Worm (Caenorhabditis elegans) whole organism, L2 larva: ENCODE data around the gene acox-3.

ENCODE experiments used
- F13H6.1 ChIP-seq: sonication (generic microtip); optimal IDR thresholded peaks from 2 replicates; lab custom pipeline; 2016; ENCODE audit warnings: missing genetic modification characterization, missing compliant biosample characterization
- R02D3.7 ChIP-seq: fragments of 150-350 bp; optimal IDR thresholded peaks from 2 replicates; lab custom pipeline; 2014; ENCODE audit warnings: missing biosample characterization, missing genetic modification characterization
- Y55F3AM.14 ChIP-seq: fragments of 200-800 bp; sonication (Bioruptor generic); optimal IDR thresholded peaks from 2 replicates; lab custom pipeline; 2018; ENCODE audit warnings: mild to moderate bottlenecking, missing genetic modification characterization, missing compliant biosample characterization
- ZK546.5 ChIP-seq: sonication (generic microtip); optimal IDR thresholded peaks from 2 replicates; lab custom pipeline; 2017; ENCODE audit warnings: missing biosample characterization, missing genetic modification characterization
- alr-1 ChIP-seq: fragments of 150-350 bp; optimal IDR thresholded peaks from 2 replicates; lab custom pipeline; 2014; ENCODE audit warnings: missing biosample characterization, missing genetic modification characterization
- aly-2 ChIP-seq: fragments of 150-350 bp; optimal IDR thresholded peaks from 2 replicates; lab custom pipeline; 2014; ENCODE audit warnings: missing biosample characterization, missing genetic modification characterization
- ama-1 ChIP-seq: fragments of 150-350 bp; optimal IDR thresholded peaks from 2 replicates; lab custom pipeline; 2018; ENCODE audit warnings: inconsistent platforms
- blmp-1 ChIP-seq: sonication (generic microtip); optimal IDR thresholded peaks from 2 replicates; lab custom pipeline; 2017; ENCODE audit warnings: missing genetic modification characterization, mild to moderate bottlenecking, missing compliant biosample characterization, antibody characterized with exemption, moderate library complexity; ENCODE audit not compliant: insufficient read depth
- ceh-82 ChIP-seq: fragments of 150-350 bp; optimal IDR thresholded peaks from 2 replicates; lab custom pipeline; 2014; ENCODE audit warnings: missing biosample characterization, missing genetic modification characterization
- crh-2 ChIP-seq: sonication (generic microtip); optimal IDR thresholded peaks from 2 replicates; lab custom pipeline; 2017; ENCODE audit warnings: missing biosample characterization, missing genetic modification characterization
- dmd-4 ChIP-seq: sonication (generic microtip); optimal IDR thresholded peaks from 2 replicates; lab custom pipeline; 2017; ENCODE audit warnings: missing biosample characterization, missing genetic modification characterization
- egl-27 ChIP-seq: sonication (generic microtip); optimal IDR thresholded peaks from 3 replicates; lab custom pipeline; 2017; ENCODE audit warnings: missing biosample characterization, missing genetic modification reagents, missing genetic modification characterization
- elt-1 ChIP-seq: fragments of 150-350 bp; optimal IDR thresholded peaks from 2 replicates; lab custom pipeline; 2014; ENCODE audit warnings: missing biosample characterization, missing genetic modification characterization
- elt-3 ChIP-seq: sonication (generic microtip); optimal IDR thresholded peaks from 2 replicates; lab custom pipeline; 2017; ENCODE audit warnings: missing biosample characterization, missing genetic modification characterization
- fos-1 ChIP-seq: fragments of 150-350 bp; optimal IDR thresholded peaks from 2 replicates; lab custom pipeline; 2014; ENCODE audit warnings: missing biosample characterization, missing genetic modification characterization
- lin-11 ChIP-seq: fragments of 150-350 bp; sonication (generic microtip); optimal IDR thresholded peaks from 2 replicates; lab custom pipeline; 2014; ENCODE audit warnings: missing biosample characterization, missing genetic modification characterization, inconsistent platforms, mixed read lengths
- lin-39 ChIP-seq: fragments of 150-350 bp; optimal IDR thresholded peaks from 2 replicates; lab custom pipeline; 2014; ENCODE audit warnings: missing biosample characterization, missing genetic modification reagents, missing genetic modification characterization
- lsy-2 ChIP-seq, 2 experiments: fragments of 150-350 bp in 1 of 2; sonication (generic microtip) in 1 of 2; optimal IDR thresholded peaks; 2 replicates each; lab custom pipeline; 2014 to 2017; ENCODE audit warnings: missing biosample characterization in 2 of 2, missing genetic modification characterization in 2 of 2
- mab-5 ChIP-seq: fragments of 150-350 bp; optimal IDR thresholded peaks from 2 replicates; lab custom pipeline; 2014; ENCODE audit warnings: missing biosample characterization, missing genetic modification characterization
- mbf-1 ChIP-seq: sonication (generic microtip); optimal IDR thresholded peaks from 2 replicates; lab custom pipeline; 2017; ENCODE audit warnings: missing biosample characterization, missing genetic modification characterization
- mdl-1 ChIP-seq, 2 experiments: fragments of 150-350 bp in 1 of 2; sonication (generic microtip) in 1 of 2; optimal IDR thresholded peaks; 2 replicates each; lab custom pipeline; 2017; ENCODE audit warnings: missing biosample characterization in 2 of 2, missing genetic modification characterization in 2 of 2
- nhr-10 ChIP-seq: sonication (generic microtip); optimal IDR thresholded peaks from 2 replicates; lab custom pipeline; 2017; ENCODE audit warnings: missing biosample characterization, missing genetic modification characterization
- nhr-11 ChIP-seq: fragments of 150-350 bp; optimal IDR thresholded peaks from 2 replicates; lab custom pipeline; 2014; ENCODE audit warnings: missing biosample characterization, missing genetic modification characterization
- nhr-12 ChIP-seq: fragments of 150-350 bp; optimal IDR thresholded peaks from 2 replicates; lab custom pipeline; 2014; ENCODE audit warnings: missing biosample characterization, missing genetic modification characterization
- nhr-129 ChIP-seq: fragments of 150-350 bp; optimal IDR thresholded peaks from 2 replicates; lab custom pipeline; 2014; ENCODE audit warnings: missing biosample characterization, missing genetic modification characterization
- nhr-23 ChIP-seq: fragments of 150-350 bp; optimal IDR thresholded peaks from 2 replicates; lab custom pipeline; 2014; ENCODE audit warnings: missing biosample characterization, missing genetic modification reagents, missing genetic modification characterization
- nhr-237 ChIP-seq: fragments of 150-350 bp; optimal IDR thresholded peaks from 2 replicates; lab custom pipeline; 2014; ENCODE audit warnings: missing biosample characterization, missing genetic modification characterization
- nhr-25 ChIP-seq: fragments of 150-350 bp; sonication (generic microtip); optimal IDR thresholded peaks from 3 replicates; lab custom pipeline; 2014; ENCODE audit warnings: missing biosample characterization, missing genetic modification characterization
- nhr-6 ChIP-seq: fragments of 150-350 bp; optimal IDR thresholded peaks from 2 replicates; lab custom pipeline; 2014; ENCODE audit warnings: missing biosample characterization, missing genetic modification characterization
- nhr-77 ChIP-seq: fragments of 150-350 bp; optimal IDR thresholded peaks from 2 replicates; lab custom pipeline; 2014; ENCODE audit warnings: missing biosample characterization, missing genetic modification characterization
- peb-1 ChIP-seq: fragments of 150-350 bp; optimal IDR thresholded peaks from 2 replicates; lab custom pipeline; 2014; ENCODE audit warnings: missing biosample characterization, missing genetic modification characterization
- sem-4 ChIP-seq: fragments of 150-350 bp; optimal IDR thresholded peaks from 2 replicates; lab custom pipeline; 2014; ENCODE audit warnings: missing biosample characterization, missing genetic modification reagents, missing genetic modification characterization
- skn-1 ChIP-seq: sonication (generic microtip); optimal IDR thresholded peaks from 2 replicates; lab custom pipeline; 2017; ENCODE audit warnings: missing biosample characterization, missing genetic modification characterization
- sma-3 ChIP-seq: sonication (generic microtip); optimal IDR thresholded peaks from 2 replicates; lab custom pipeline; 2016; ENCODE audit warnings: missing genetic modification reagents, missing genetic modification characterization, missing compliant biosample characterization
- sma-9 ChIP-seq, 2 experiments: fragments of 150-350 bp in 1 of 2; sonication (generic microtip) in 1 of 2; optimal IDR thresholded peaks; 2 replicates each; lab custom pipeline; 2014 to 2016; ENCODE audit warnings: missing genetic modification characterization in 2 of 2, mild to moderate bottlenecking in 1 of 2, missing biosample characterization in 1 of 2, missing compliant biosample characterization in 1 of 2, missing genetic modification reagents in 1 of 2, moderate library complexity in 1 of 2
- snpc-4 ChIP-seq: fragments of 150-350 bp; optimal IDR thresholded peaks from 2 replicates; lab custom pipeline; 2014; ENCODE audit warnings: missing biosample characterization, missing genetic modification characterization
- unc-39 ChIP-seq: fragments of 150-350 bp; optimal IDR thresholded peaks from 2 replicates; lab custom pipeline; 2014; ENCODE audit warnings: missing biosample characterization, missing genetic modification characterization
- zag-1 ChIP-seq: fragments of 150-350 bp; optimal IDR thresholded peaks from 2 replicates; lab custom pipeline; 2014; ENCODE audit warnings: missing biosample characterization, missing genetic modification characterization
- ztf-11 ChIP-seq: sonication (generic microtip); optimal IDR thresholded peaks from 2 replicates; lab custom pipeline; 2017; ENCODE audit warnings: missing biosample characterization, missing genetic modification characterization

The acox-3 gene

ce11 chrIV:6217503-6217902 lies 30.8 kb downstream of the acox-3 start:
- no peak for TF ChIP-seq dmd-4 (tag; lab: Kevin White, UChicago)
- no peak for TF ChIP-seq nhr-6
- TF ChIP-seq ceh-82, result no peak
- TF ChIP-seq sma-3 (GFP tag; lab: Kevin White, UChicago), result no peak
- TF ChIP-seq mab-5 (tag; lab: Kevin White, UChicago), result no peak
- TF ChIP-seq skn-1 (tag; lab: Kevin White, UChicago), result no peak
- no peak for TF ChIP-seq mdl-1 (tag; optimal IDR thresholded peaks at IDR 0.05; lab: Kevin White, UChicago)
- TF ChIP-seq alr-1 (tag; lab: Kevin White, UChicago), result no peak
- no peak for TF ChIP-seq unc-39 (tag; lab: Kevin White, UChicago)
- TF ChIP-seq nhr-11, result no peak
- no peak for TF ChIP-seq ztf-11 (tag; lab: Kevin White, UChicago)
- TF ChIP-seq snpc-4, result no peak
- TF ChIP-seq egl-27 (tag; lab: Kevin White, UChicago), result no peak

- no peak for TF ChIP-seq sma-9 (GFP tag; optimal IDR thresholded peaks at IDR 0.05; lab: Kevin White, UChicago)
- no peak for TF ChIP-seq sma-9 (tag; optimal IDR thresholded peaks at IDR 0.05; lab: Kevin White, UChicago)
- TF ChIP-seq fos-1 (tag; lab: Kevin White, UChicago), result peak; percentile 84
- no peak for TF ChIP-seq ztf-11 (tag; lab: Kevin White, UChicago)
- TF ChIP-seq peb-1, result no peak
- no peak for TF ChIP-seq alr-1 (tag; lab: Kevin White, UChicago)
These were observed 31.2 kb downstream of the acox-3 start, which contains the start of gene C49A9.9 for ce11 chrIV:6217066-6217465. Gene C49A9.9 (plus strand): TSS chrIV:6217372.

ce11 chrIV:6213403-6213802 lies 34.9 kb downstream of the acox-3 start, which contains the start of gene C49A9.5:
Gene C49A9.5 (plus strand): TSS chrIV:6213673.
- TF ChIP-seq elt-3 (tag; lab: Kevin White, UChicago) (no peak), nhr-77 (no peak), sma-9 (GFP tag; optimal IDR thresholded peaks at IDR 0.05; lab: Kevin White, UChicago) (no peak), sma-9 (tag; optimal IDR thresholded peaks at IDR 0.05; lab: Kevin White, UChicago) (no peak), R02D3.7 (tag; lab: Kevin White, UChicago) (no peak), snpc-4 (no peak), sem-4 (tag; lab: Kevin White, UChicago) (no peak), nhr-129 (tag; lab: Kevin White, UChicago) (no peak), ama-1 (lab: Kevin White, UChicago) (no peak), dmd-4 (tag; lab: Kevin White, UChicago) (no peak), nhr-12 (tag; lab: Kevin White, UChicago) (no peak)

- TF ChIP-seq nhr-25 (tag; lab: Kevin White, UChicago) (no peak), lin-11 (no peak), nhr-237 (tag; lab: Kevin White, UChicago) (no peak), crh-2 (tag; lab: Kevin White, UChicago) (peak; percentile 7), sma-3 (GFP tag; lab: Kevin White, UChicago) (no peak), nhr-11 (no peak), aly-2 (tag; lab: Kevin White, UChicago) (no peak), ZK546.5 (tag; lab: Kevin White, UChicago) (no peak), fos-1 (tag; lab: Kevin White, UChicago) (peak; percentile 78), egl-27 (tag; lab: Kevin White, UChicago) (no peak), F13H6.1 (tag; lab: Kevin White, UChicago) (no peak), peb-1 (no peak), lin-39 (tag; lab: Kevin White, UChicago) (no peak)
These were observed 37.7 kb downstream of the acox-3 start, which contains the start of the genes ugt-24 and C49A9.6 for ce11 chrIV:6210574-6210973. Gene ugt-24 (minus strand): TSS chrIV:6210720. Gene C49A9.6 (plus strand): TSS chrIV:6210936.

ce11 chrIV:6209337-6209736 lies 39.0 kb downstream of the acox-3 start:
- TF ChIP-seq dmd-4 (tag; lab: Kevin White, UChicago) (no peak), zag-1 (no peak), nhr-129 (tag; lab: Kevin White, UChicago) (peak; percentile 39)

- TF ChIP-seq mab-5 (tag; lab: Kevin White, UChicago) (peak; percentile 81), lin-39 (tag; lab: Kevin White, UChicago) (no peak), nhr-25 (tag; lab: Kevin White, UChicago) (peak; percentile 82), mbf-1 (tag; lab: Kevin White, UChicago) (no peak), R02D3.7 (tag; lab: Kevin White, UChicago) (peak; percentile 67), elt-1 (tag; lab: Kevin White, UChicago) (no peak), snpc-4 (peak; percentile 71), ztf-11 (tag; lab: Kevin White, UChicago) (no peak), unc-39 (tag; lab: Kevin White, UChicago) (no peak), blmp-1 (peak; percentile 22), zag-1 (no peak), crh-2 (tag; lab: Kevin White, UChicago) (peak; percentile 72), lsy-2 (tag; optimal IDR thresholded peaks at IDR 0.05; lab: Kevin White, UChicago) (peak; percentile 83 to 90), nhr-10 (tag; lab: Kevin White, UChicago) (peak; percentile 14), sem-4 (tag; lab: Kevin White, UChicago) (peak; percentile 58), skn-1 (tag; lab: Kevin White, UChicago) (no peak), peb-1 (no peak), lin-11 (peak; percentile 62), nhr-23 (tag; lab: Kevin White, UChicago) (no peak), elt-3 (tag; lab: Kevin White, UChicago) (no peak), F13H6.1 (tag; lab: Kevin White, UChicago) (peak; percentile 90), Y55F3AM.14 (peak; percentile 6), sma-3 (GFP tag; lab: Kevin White, UChicago) (peak; percentile 93), aly-2 (tag; lab: Kevin White, UChicago) (no peak), nhr-11 (no peak)
These were observed 42.0 kb downstream of the acox-3 start, which contains the start of gene C49A9.10 for ce11 chrIV:6206294-6206776. Gene C49A9.10 (minus strand): TSS chrIV:6206344.
